Fruit fly (Drosophila melanogaster) whole organism, prepupa: ENCODE results near the gene CG7329.

ENCODE experiments used
- Blimp-1 ChIP-seq: fragments of 200-800 bp; sonication (Bioruptor generic); optimal IDR thresholded peaks from 3 replicates; lab custom pipeline; 2017; ENCODE audit warnings: missing biosample characterization, missing genetic modification characterization, mild to moderate bottlenecking, moderate library complexity, missing genetic modification reagents
- CG10669 ChIP-seq: fragments of 200-800 bp; sonication (Bioruptor generic); optimal IDR thresholded peaks from 3 replicates; lab custom pipeline; 2018; ENCODE audit warnings: missing biosample characterization, mild to moderate bottlenecking, missing genetic modification characterization, moderate library complexity
- CG31627 ChIP-seq: fragments of 200-800 bp; sonication (Bioruptor generic); optimal IDR thresholded peaks from 3 replicates; lab custom pipeline; 2016; ENCODE audit warnings: missing biosample characterization, missing genetic modification characterization
- CG9139 ChIP-seq: fragments of 200-800 bp; sonication (Bioruptor generic); optimal IDR thresholded peaks from 3 replicates; lab custom pipeline; 2017; ENCODE audit warnings: missing biosample characterization, mild to moderate bottlenecking, missing genetic modification characterization
- Eip93F ChIP-seq: fragments of 200-800 bp; sonication (Bioruptor generic); optimal IDR thresholded peaks from 2 replicates; lab custom pipeline; 2016; ENCODE audit warnings: missing biosample characterization, mild to moderate bottlenecking, missing genetic modification characterization
- Hr39 ChIP-seq: fragments of 200-800 bp; sonication (Bioruptor generic); optimal IDR thresholded peaks from 2 replicates; lab custom pipeline; 2016; ENCODE audit warnings: missing biosample characterization, missing genetic modification characterization
- OdsH ChIP-seq: fragments of 200-800 bp; sonication (Bioruptor generic); optimal IDR thresholded peaks from 3 replicates; lab custom pipeline; 2016; ENCODE audit warnings: missing biosample characterization, missing genetic modification characterization
- Sox15 ChIP-seq: fragments of 200-800 bp; sonication (Bioruptor generic); optimal IDR thresholded peaks from 3 replicates; lab custom pipeline; 2016; ENCODE audit warnings: missing biosample characterization, missing genetic modification characterization
- dsx ChIP-seq: fragments of 200-800 bp; optimal IDR thresholded peaks from 3 replicates; lab custom pipeline; 2019; ENCODE audit warnings: missing biosample characterization, mild to moderate bottlenecking, missing genetic modification characterization, moderate library complexity; ENCODE audit not compliant: poor library complexity, severe bottlenecking
- salr ChIP-seq, 2 experiments: fragments of 200-800 bp; sonication (Bioruptor generic); optimal IDR thresholded peaks; 3 replicates each; lab custom pipeline; 2016 to 2018; ENCODE audit warnings: missing biosample characterization in 2 of 2, missing genetic modification characterization in 2 of 2, mild to moderate bottlenecking in 1 of 2

dm6 chr2L:10646726-10647125, 8.5 kb upstream of the CG7329 start:
- no peak for TF ChIP-seq Eip93F (GFP tag; lab: Kevin White, UChicago)
- TF ChIP-seq CG31627 (GFP tag; lab: Kevin White, UChicago): no peak
- no peak for TF ChIP-seq salr (GFP tag; optimal IDR thresholded peaks at IDR 0.05; lab: Kevin White, UChicago)
- no peak for TF ChIP-seq Hr39 (GFP tag; lab: Kevin White, UChicago)
- TF ChIP-seq Sox15 (GFP tag; lab: Kevin White, UChicago): no peak
- no peak for TF ChIP-seq OdsH (GFP tag; lab: Kevin White, UChicago)
- no peak for TF ChIP-seq CG9139 (GFP tag; lab: Kevin White, UChicago)
- no peak for TF ChIP-seq CG10669 (GFP tag; lab: Kevin White, UChicago)
- TF ChIP-seq Blimp-1 (GFP tag; lab: Kevin White, UChicago): no peak
- TF ChIP-seq dsx (GFP tag; lab: Kevin White, UChicago): no peak
